Fruit fly (Drosophila melanogaster) whole organism, pupa: ENCODE results near the gene CG14829.

Source experiments
- EcR ChIP-seq: fragments of 200-800 bp; sonication (Bioruptor generic); optimal IDR thresholded peaks from 3 replicates; lab custom pipeline; 2019; ENCODE audit warnings: missing biosample characterization, missing genetic modification characterization, mild to moderate bottlenecking, moderate library complexity, missing genetic modification reagents
- fd96Ca ChIP-seq: fragments of 200-800 bp; sonication (Bioruptor generic); IDR thresholded peaks from 3 replicates; pipeline ENCODE4 v1.3.6; 2022; ENCODE audit warnings: missing biosample characterization, missing genetic modification characterization

dm6 chr3L:7250469-7250868, 12.5 kb upstream of the CG14829 start, which contains the start of gene MED4:
- no peak for TF ChIP-seq EcR (GFP tag; lab: Kevin White, UChicago)
- TF ChIP-seq fd96Ca (GFP tag; lab: Robert Waterston, UW): peak; percentile 60; the same call in 2 of the 3 replicates
